Worm (Caenorhabditis elegans): ENCODE results near the gene cdl-1.

The cdl-1 gene

DNA sequence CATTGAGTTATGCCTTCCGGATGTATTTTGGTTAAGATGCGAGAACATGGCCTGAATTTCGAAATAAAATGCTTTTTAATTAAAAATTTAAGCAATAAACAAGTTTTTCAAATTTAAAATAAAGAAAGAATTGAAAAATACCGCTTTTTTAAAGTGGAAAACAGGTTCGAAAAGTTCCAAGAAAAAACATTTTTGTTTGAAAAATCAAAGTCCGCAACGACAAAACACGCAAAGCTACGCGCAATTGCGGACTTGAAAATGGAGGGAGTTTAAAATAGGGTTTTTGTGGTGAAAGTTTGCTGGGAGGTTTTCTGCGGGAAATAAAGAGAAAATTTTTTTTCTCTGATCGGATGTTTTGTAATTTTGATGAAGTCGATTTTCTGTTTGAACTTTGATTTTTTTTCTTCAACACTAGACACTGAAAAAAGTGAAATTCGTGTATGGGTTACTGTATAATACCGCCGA lies 13.2 kb downstream of the cdl-1 start, which contains the start of gene npp-19 (continued):
- TF ChIP-seq unc-62 (GFP tag; optimal IDR thresholded peaks at IDR 0.05), result no peak
- TF ChIP-seq sea-2 (GFP tag; optimal IDR thresholded peaks at IDR 0.05), result no peak
- peak; percentile 40 for TF ChIP-seq snpc-4 (tag; optimal IDR thresholded peaks at IDR 0.05)
- TF ChIP-seq tbx-2 (tag; optimal IDR thresholded peaks at IDR 0.05), result no peak
- no peak for TF ChIP-seq mdl-1 (tag; optimal IDR thresholded peaks at IDR 0.05)
- TF ChIP-seq nhr-12 (tag; optimal IDR thresholded peaks at IDR 0.05), result no peak

ce11 chrII:10800209-10800608 lies 15.0 kb downstream of the cdl-1 start:
- TF ChIP-seq nfya-1 (tag; optimal IDR thresholded peaks at IDR 0.05; ENCODE audit: insufficient read depth) (peak; percentile 4), sea-2 (GFP tag; optimal IDR thresholded peaks at IDR 0.05) (no peak), nhr-237 (tag; optimal IDR thresholded peaks at IDR 0.05) (no peak), nhr-23 (tag; optimal IDR thresholded peaks at IDR 0.05) (no peak), elt-2 (tag; optimal IDR thresholded peaks at IDR 0.05) (no peak), unc-39 (tag; optimal IDR thresholded peaks at IDR 0.05) (no peak)

ce11 chrII:10804442-10804841 lies 19.2 kb downstream of the cdl-1 start:
- no peak for TF ChIP-seq lsy-12 (tag; optimal IDR thresholded peaks at IDR 0.05)
- peak; percentile 9 for TF ChIP-seq ceh-16 (tag; optimal IDR thresholded peaks at IDR 0.05)

DNA sequence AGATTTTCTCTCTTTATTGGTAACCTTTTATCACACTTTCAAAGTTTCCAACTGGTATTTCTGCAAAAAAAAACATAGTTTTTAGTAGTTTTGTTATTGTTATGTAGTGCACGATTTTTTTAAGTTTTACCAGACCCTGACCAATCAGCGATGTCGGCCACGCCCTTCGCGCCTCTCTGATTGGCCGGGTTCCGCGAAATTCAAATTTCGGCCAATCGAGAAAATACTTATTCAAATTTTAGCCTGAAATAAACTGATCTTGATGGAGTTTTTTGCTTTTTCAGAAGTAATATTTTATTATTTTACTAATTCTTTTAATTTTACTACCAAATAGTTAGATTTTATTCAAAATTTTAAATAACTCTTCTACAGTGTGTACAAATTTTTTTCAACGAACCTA lies 19.7 kb downstream of the cdl-1 start:
- TF ChIP-seq nfya-1 (tag; optimal IDR thresholded peaks at IDR 0.05; ENCODE audit: insufficient read depth) (peak; percentile 60), egl-27 (tag; optimal IDR thresholded peaks at IDR 0.05) (no peak)

- TF ChIP-seq elt-3 (tag; optimal IDR thresholded peaks at IDR 0.05), result no peak
- TF ChIP-seq elt-1 (tag; optimal IDR thresholded peaks at IDR 0.05), result no peak
Measured at ce11 chrII:10805437-10805836, 20.2 kb downstream of the cdl-1 start, which contains the start of gene ceh-62. ceh-62 (plus strand) TSS chrII:10805737.

DNA sequence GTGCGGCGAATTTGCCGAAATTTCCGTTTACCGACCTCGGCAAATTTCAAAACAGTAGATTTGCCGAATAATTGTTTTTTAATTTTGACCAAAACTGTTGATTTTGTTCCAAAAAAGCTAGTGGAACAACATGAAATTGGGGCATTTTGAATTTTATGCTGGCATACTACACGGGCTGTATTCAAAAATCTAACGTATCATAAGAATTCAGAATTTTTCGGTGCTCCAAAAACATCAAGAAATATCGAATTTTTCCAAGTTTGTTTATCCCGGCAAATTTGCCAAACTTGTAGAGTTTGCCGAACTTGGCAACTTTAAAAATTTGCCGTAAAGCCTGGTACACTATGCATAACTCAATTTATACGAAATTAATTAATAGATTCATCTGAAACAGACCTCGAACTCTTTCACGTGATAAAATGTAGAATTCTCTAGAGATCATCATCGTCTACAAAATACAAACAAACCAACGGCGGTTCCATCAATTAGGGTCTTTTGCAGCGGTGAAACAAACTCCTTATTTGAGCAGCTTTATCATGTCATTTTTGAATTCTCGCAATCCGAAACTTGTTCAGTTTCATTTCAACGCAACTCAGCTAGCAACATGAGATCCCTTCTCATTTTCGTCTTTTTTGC lies 23.6 kb downstream of the cdl-1 start, which contains the start of gene R06F6.14:
R06F6.14 (plus strand) TSS at position 586 of the 636 bp plus-strand sequence.
- TF ChIP-seq aly-2 (tag; optimal IDR thresholded peaks at IDR 0.05) (no peak), ceh-9 (tag; optimal IDR thresholded peaks at IDR 0.05) (no peak), unc-39 (tag; optimal IDR thresholded peaks at IDR 0.05) (no peak), ceh-28 (tag; optimal IDR thresholded peaks at IDR 0.05) (no peak), lsy-12 (tag; optimal IDR thresholded peaks at IDR 0.05) (no peak), sea-2 (GFP tag; optimal IDR thresholded peaks at IDR 0.05) (no peak), R02D3.7 (tag; optimal IDR thresholded peaks at IDR 0.05) (no peak), fkh-10 (GFP tag; optimal IDR thresholded peaks at IDR 0.05) (no peak), mml-1 (tag; optimal IDR thresholded peaks at IDR 0.05) (no peak), pha-4 (tag; optimal IDR thresholded peaks at IDR 0.05) (no peak), egl-27 (tag; optimal IDR thresholded peaks at IDR 0.05) (no peak), ama-1 (optimal IDR thresholded peaks at IDR 0.05) (no peak), lin-39 (tag; optimal IDR thresholded peaks at IDR 0.05) (no peak), pqm-1 (tag; optimal IDR thresholded peaks at IDR 0.05) (no peak), nhr-67 (tag; optimal IDR thresholded peaks at IDR 0.05) (no peak), daf-12 (tag; optimal IDR thresholded peaks at IDR 0.05) (no peak), nhr-23 (tag; optimal IDR thresholded peaks at IDR 0.05) (no peak), elt-1 (tag; optimal IDR thresholded peaks at IDR 0.05) (no peak), nhr-77 (tag; optimal IDR thresholded peaks at IDR 0.05) (no peak), skn-1 (tag; optimal IDR thresholded peaks at IDR 0.05) (no peak)

DNA sequence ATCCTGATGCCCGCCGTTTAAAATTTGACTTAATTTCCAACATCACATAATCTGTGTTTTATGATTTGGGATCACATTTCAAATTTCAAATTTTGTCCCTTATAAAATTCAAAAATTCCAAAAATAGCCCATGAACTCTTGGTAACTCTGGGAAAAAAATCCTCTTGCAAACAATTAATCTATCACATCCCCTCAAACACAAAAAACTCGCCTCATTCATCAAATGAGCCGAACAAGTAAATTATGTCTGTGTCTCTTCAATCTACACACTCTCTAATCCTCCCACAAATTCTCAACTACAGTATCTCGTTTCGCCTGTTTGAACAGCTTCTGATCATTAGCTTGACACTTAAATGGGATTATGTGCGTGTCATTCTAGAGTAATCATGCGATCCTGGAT lies 25.4 kb downstream of the cdl-1 start, which contains the start of gene msrp-7:
msrp-7 (plus strand) TSS at position 301 of the 400 bp plus-strand sequence.
- TF ChIP-seq ceh-82 (tag; optimal IDR thresholded peaks at IDR 0.05) (no peak), mdl-1 (tag; optimal IDR thresholded peaks at IDR 0.05) (no peak), aly-2 (tag; optimal IDR thresholded peaks at IDR 0.05) (no peak), nhr-23 (tag; optimal IDR thresholded peaks at IDR 0.05) (no peak), jun-1 (tag; optimal IDR thresholded peaks at IDR 0.05) (no peak), sea-2 (GFP tag; optimal IDR thresholded peaks at IDR 0.05) (no peak), ztf-4 (tag; optimal IDR thresholded peaks at IDR 0.05) (no peak), daf-12 (tag; optimal IDR thresholded peaks at IDR 0.05) (no peak), eor-1 (tag; optimal IDR thresholded peaks at IDR 0.05) (no peak), snpc-4 (tag; optimal IDR thresholded peaks at IDR 0.05) (no peak), zag-1 (tag; optimal IDR thresholded peaks at IDR 0.05) (no peak), nhr-43 (tag; optimal IDR thresholded peaks at IDR 0.05; ENCODE audit: poor library complexity, severe bottlenecking) (no peak), hmg-11 (tag; optimal IDR thresholded peaks at IDR 0.05) (no peak)
